Worm (Caenorhabditis elegans): Measurements from ENCODE around the gene Y37D8A.6.

- TF ChIP-seq unc-120 (tag; optimal IDR thresholded peaks at IDR 0.05; ENCODE audit: poor library complexity, severe bottlenecking) (no peak), elt-1 (tag; optimal IDR thresholded peaks at IDR 0.05; ENCODE audit: borderline replicate concordance, insufficient read depth) (no peak), pha-4 (tag; optimal IDR thresholded peaks at IDR 0.05) (no peak), unc-39 (tag; optimal IDR thresholded peaks at IDR 0.05) (no peak), mls-2 (tag; optimal IDR thresholded peaks at IDR 0.05) (no peak), bed-3 (GFP tag; optimal IDR thresholded peaks at IDR 0.05) (no peak), ceh-39 (tag; optimal IDR thresholded peaks at IDR 0.05) (no peak), blmp-1 (tag; optimal IDR thresholded peaks at IDR 0.05) (no peak), nhr-12 (tag; optimal IDR thresholded peaks at IDR 0.05) (no peak), mep-1 (tag; optimal IDR thresholded peaks at IDR 0.05) (no peak)
Observed at ce11 chrIII:12819148-12819547, 50.9 kb downstream of the Y37D8A.6 start.
